Worm (Caenorhabditis elegans): ENCODE results near the gene col-159.

col-159 gene

DNA sequence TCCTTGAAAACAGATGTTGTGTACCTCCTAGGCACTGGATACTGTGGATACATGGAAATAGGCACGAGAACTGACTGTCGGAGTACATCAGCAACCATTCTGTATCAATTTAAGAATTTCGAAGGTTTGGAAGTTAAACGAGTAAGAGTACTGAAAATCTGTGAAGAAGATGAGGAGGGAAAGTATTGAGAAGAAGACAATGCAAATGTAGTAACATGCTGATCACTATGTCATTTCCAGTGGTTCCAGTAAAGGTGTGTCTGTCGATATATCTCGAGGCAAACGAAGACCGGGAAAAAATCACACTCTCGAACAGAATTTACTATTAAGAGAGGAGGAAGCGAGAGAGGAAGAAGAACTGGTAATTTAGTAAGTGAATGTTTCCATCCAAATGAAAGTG is 34.5 kb upstream of the col-159 start, which contains the start of gene dmd-10:
TSS of gene dmd-10 (minus strand) at position 101 of the 400 bp plus-strand sequence.
- no peak for TF ChIP-seq nhr-237 (tag; optimal IDR thresholded peaks at IDR 0.05)
- TF ChIP-seq alr-1 (tag; optimal IDR thresholded peaks at IDR 0.05) = no peak
- TF ChIP-seq ZK546.5 (tag; optimal IDR thresholded peaks at IDR 0.05) = no peak
- TF ChIP-seq nhr-21 (tag; optimal IDR thresholded peaks at IDR 0.05) = no peak
- TF ChIP-seq lin-11 (tag; optimal IDR thresholded peaks at IDR 0.05) = no peak
- TF ChIP-seq mab-5 (tag; optimal IDR thresholded peaks at IDR 0.05) = no peak
- TF ChIP-seq nhr-23 (tag; optimal IDR thresholded peaks at IDR 0.05) = no peak
- no peak for TF ChIP-seq nhr-12 (tag; optimal IDR thresholded peaks at IDR 0.05)

DNA sequence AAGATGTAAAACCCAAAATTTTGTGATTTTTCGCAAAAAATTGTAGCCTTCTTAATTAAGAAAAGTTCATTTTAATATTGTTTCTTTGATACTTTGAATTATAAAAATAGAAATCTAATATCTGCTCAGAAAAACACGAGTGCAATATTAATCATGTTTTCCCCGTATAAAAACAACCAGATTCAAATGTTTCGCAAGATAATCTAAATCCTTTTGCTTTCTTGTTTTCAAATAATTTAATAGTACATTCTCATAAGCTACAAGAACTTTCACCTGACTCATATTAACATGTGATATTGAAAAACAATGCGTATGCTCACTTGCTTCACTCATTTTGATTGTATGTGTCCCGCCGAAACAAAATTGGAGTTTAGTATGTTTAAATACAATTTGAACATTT is 33.3 kb upstream of the col-159 start:
- no peak for TF ChIP-seq sma-9 (GFP tag; optimal IDR thresholded peaks at IDR 0.05)
- TF ChIP-seq sma-9 (tag; optimal IDR thresholded peaks at IDR 0.05) = no peak
- peak; percentile 24 for TF ChIP-seq ztf-4 (tag; optimal IDR thresholded peaks at IDR 0.05)
- TF ChIP-seq nhr-6 (tag; optimal IDR thresholded peaks at IDR 0.05) = no peak
- TF ChIP-seq peb-1 (tag; optimal IDR thresholded peaks at IDR 0.05) = no peak
- no peak for TF ChIP-seq elt-1 (tag; optimal IDR thresholded peaks at IDR 0.05)
- no peak for TF ChIP-seq F13H6.1 (tag; optimal IDR thresholded peaks at IDR 0.05)
- TF ChIP-seq skn-1 (tag; optimal IDR thresholded peaks at IDR 0.05) = peak; percentile 55

DNA sequence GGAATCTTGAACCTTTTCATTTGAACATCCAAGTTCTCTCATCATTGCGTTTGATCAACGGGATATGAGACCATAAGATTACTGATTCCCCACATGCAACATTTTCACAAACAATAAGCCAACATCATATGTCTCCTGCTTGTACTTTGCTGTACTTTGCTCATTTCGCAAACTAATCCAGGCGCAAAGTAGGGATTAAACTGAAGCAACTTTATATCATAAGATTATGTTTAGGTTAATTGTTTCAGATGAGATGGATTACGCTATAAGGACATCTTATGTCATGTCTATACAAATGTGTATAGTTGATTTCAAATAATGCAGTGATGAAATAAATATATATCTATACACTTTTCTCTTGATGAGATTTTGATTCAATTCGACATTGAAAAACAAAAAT is 27.6 kb upstream of the col-159 start:
- no peak for TF ChIP-seq snpc-4 (tag; optimal IDR thresholded peaks at IDR 0.05)
- TF ChIP-seq ztf-1 (GFP tag; conservative IDR thresholded peaks at IDR 0.05) = no peak
- no peak for TF ChIP-seq Y55F3AM.14 (GFP tag; optimal IDR thresholded peaks at IDR 0.05)
- TF ChIP-seq mbf-1 (tag; optimal IDR thresholded peaks at IDR 0.05) = no peak
- TF ChIP-seq unc-39 (tag; optimal IDR thresholded peaks at IDR 0.05) = no peak
- no peak for TF ChIP-seq mdl-1 (tag; optimal IDR thresholded peaks at IDR 0.05)
- TF ChIP-seq gmeb-1 (tag; optimal IDR thresholded peaks at IDR 0.05) = no peak
- no peak for TF ChIP-seq ztf-11 (tag; optimal IDR thresholded peaks at IDR 0.05)
- TF ChIP-seq nhr-77 (tag; optimal IDR thresholded peaks at IDR 0.05) = no peak
- TF ChIP-seq nhr-237 (tag; optimal IDR thresholded peaks at IDR 0.05) = no peak
- TF ChIP-seq lin-13 (GFP tag; optimal IDR thresholded peaks at IDR 0.05) = no peak
- TF ChIP-seq dmd-4 (tag; optimal IDR thresholded peaks at IDR 0.05) = no peak
- no peak for TF ChIP-seq blmp-1 (tag; optimal IDR thresholded peaks at IDR 0.05; ENCODE audit: insufficient read depth)
- TF ChIP-seq ztf-4 (tag; optimal IDR thresholded peaks at IDR 0.05) = no peak
- no peak for TF ChIP-seq crh-2 (tag; optimal IDR thresholded peaks at IDR 0.05)
- no peak for TF ChIP-seq nhr-12 (tag; optimal IDR thresholded peaks at IDR 0.05)
- no peak for TF ChIP-seq nhr-10 (tag; optimal IDR thresholded peaks at IDR 0.05)
- no peak for TF ChIP-seq ceh-82 (tag; optimal IDR thresholded peaks at IDR 0.05)
- TF ChIP-seq lin-39 (tag; optimal IDR thresholded peaks at IDR 0.05) = no peak
- no peak for TF ChIP-seq skn-1 (tag; optimal IDR thresholded peaks at IDR 0.05)

DNA sequence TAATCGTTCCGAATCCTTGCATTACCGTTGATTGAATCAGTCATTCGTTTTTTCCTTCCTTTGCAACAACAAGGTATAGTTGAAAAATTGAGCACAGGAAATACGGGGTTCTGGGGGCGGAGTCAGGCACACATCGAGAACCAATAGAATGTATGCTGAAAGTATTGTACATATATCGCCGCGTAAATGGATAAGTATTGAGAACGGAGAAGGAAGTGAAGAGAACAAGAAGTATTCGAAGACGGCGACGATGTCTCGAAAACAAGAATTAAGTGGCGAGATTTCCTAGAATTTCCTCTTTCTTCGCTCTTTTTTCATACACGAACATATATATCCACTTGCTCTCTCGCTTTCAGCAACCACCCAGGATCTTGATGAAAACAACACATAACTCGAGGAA is 19.1 kb upstream of the col-159 start:
- TF ChIP-seq snpc-4 (tag; optimal IDR thresholded peaks at IDR 0.05) = no peak
- no peak for TF ChIP-seq ceh-82 (tag; optimal IDR thresholded peaks at IDR 0.05)
- TF ChIP-seq nhr-25 (tag; optimal IDR thresholded peaks at IDR 0.05) = no peak
- TF ChIP-seq aly-2 (tag; optimal IDR thresholded peaks at IDR 0.05) = no peak
- TF ChIP-seq lin-39 (tag; optimal IDR thresholded peaks at IDR 0.05) = no peak
- no peak for TF ChIP-seq C34F6.9 (tag; optimal IDR thresholded peaks at IDR 0.05)
- no peak for TF ChIP-seq fos-1 (tag; optimal IDR thresholded peaks at IDR 0.05)
- no peak for TF ChIP-seq nhr-23 (tag; optimal IDR thresholded peaks at IDR 0.05)
- no peak for TF ChIP-seq lsy-2 (tag; optimal IDR thresholded peaks at IDR 0.05)
- TF ChIP-seq nhr-129 (tag; optimal IDR thresholded peaks at IDR 0.05) = no peak
- TF ChIP-seq egl-27 (tag; optimal IDR thresholded peaks at IDR 0.05) = no peak
- TF ChIP-seq lin-13 (GFP tag; optimal IDR thresholded peaks at IDR 0.05) = no peak
- TF ChIP-seq elt-3 (tag; optimal IDR thresholded peaks at IDR 0.05) = no peak
- TF ChIP-seq R02D3.7 (tag; optimal IDR thresholded peaks at IDR 0.05) = no peak
- no peak for TF ChIP-seq unc-39 (tag; optimal IDR thresholded peaks at IDR 0.05)

All from whole organism, L2 larva.